Fruit fly (Drosophila melanogaster) whole organism, pupa: Measurements from ENCODE around the gene IFT43.

ENCODE experiments used
- CG12605 ChIP-seq: fragments of 200-800 bp; sonication (Bioruptor generic); IDR thresholded peaks from 2 replicates; pipeline ENCODE4 v1.3.6; 2022; ENCODE audit warnings: missing biosample characterization, missing genetic modification characterization
- CG13204 ChIP-seq: fragments of 200-800 bp; sonication (Bioruptor generic); optimal IDR thresholded peaks from 2 replicates; lab custom pipeline; 2018; ENCODE audit warnings: missing biosample characterization, mild to moderate bottlenecking, missing genetic modification characterization, moderate library complexity
- CG14655 ChIP-seq: fragments of 200-800 bp; sonication (Bioruptor generic); optimal IDR thresholded peaks from 3 replicates; lab custom pipeline; 2017; ENCODE audit warnings: mild to moderate bottlenecking, missing biosample characterization, missing genetic modification reagents, missing genetic modification characterization
- CG4496 ChIP-seq: fragments of 200-800 bp; sonication (Bioruptor generic); IDR thresholded peaks from 3 replicates; pipeline ENCODE4 v1.3.6; 2022; ENCODE audit warnings: missing biosample characterization, missing genetic modification characterization
- Pif1B ChIP-seq: fragments of 200-800 bp; sonication (Bioruptor generic); optimal IDR thresholded peaks from 3 replicates; lab custom pipeline; 2016; ENCODE audit warnings: missing biosample characterization, missing genetic modification characterization

dm6 chr2L:12678286-12678685 is 16.5 kb downstream of the IFT43 start:
- TF ChIP-seq Pif1B (GFP tag; lab: Kevin White, UChicago) (no peak), CG4496 (no peak), CG13204 (no peak), CG12605 (GFP tag; lab: Robert Waterston, UW) (no peak), CG14655 (no peak)
